Worm (Caenorhabditis elegans) whole organism, early embryonic: Measurements from ENCODE around the gene sdz-11.

Experiments
- B0310.2 ChIP-seq: sonication (generic microtip); optimal IDR thresholded peaks from 2 replicates; lab custom pipeline; 2016; ENCODE audit warnings: mild to moderate bottlenecking, missing genetic modification characterization, missing compliant biosample characterization
- F13C5.2 ChIP-seq: sonication (generic microtip); optimal IDR thresholded peaks from 2 replicates; lab custom pipeline; 2017; ENCODE audit warnings: mild to moderate bottlenecking, missing genetic modification characterization, inconsistent platforms, missing compliant biosample characterization
- aly-1 ChIP-seq: sonication (generic microtip); optimal IDR thresholded peaks from 2 replicates; lab custom pipeline; 2016; ENCODE audit warnings: missing genetic modification characterization, missing compliant biosample characterization
- ama-1 ChIP-seq: fragments of 150-350 bp; optimal IDR thresholded peaks from 2 replicates; lab custom pipeline; 2014
- ceh-13 ChIP-seq: fragments of 200-800 bp; sonication (Bioruptor generic); optimal IDR thresholded peaks from 2 replicates; lab custom pipeline; 2018; ENCODE audit warnings: mild to moderate bottlenecking, missing genetic modification characterization, missing compliant biosample characterization
- ceh-36 ChIP-seq: sonication (generic microtip); optimal IDR thresholded peaks from 2 replicates; lab custom pipeline; 2016; ENCODE audit warnings: missing genetic modification characterization, inconsistent platforms, missing compliant biosample characterization
- ets-7 ChIP-seq: sonication (generic microtip); optimal IDR thresholded peaks from 2 replicates; lab custom pipeline; 2016; ENCODE audit warnings: missing genotype, missing genetic modification characterization, missing compliant biosample characterization
- flt-1 ChIP-seq: fragments of 200-800 bp; sonication (Bioruptor generic); IDR thresholded peaks from 2 replicates; pipeline ENCODE4 v1.3.6; 2022; ENCODE audit warnings: missing genetic modification characterization, missing compliant biosample characterization
- hmbx-1 ChIP-seq: sonication (generic microtip); optimal IDR thresholded peaks from 2 replicates; lab custom pipeline; 2016; ENCODE audit warnings: mild to moderate bottlenecking, missing genetic modification characterization, missing compliant biosample characterization
- hmg-4 ChIP-seq: fragments of 200-800 bp; sonication (Bioruptor generic); optimal IDR thresholded peaks from 2 replicates; lab custom pipeline; 2018; ENCODE audit warnings: mild to moderate bottlenecking, missing genetic modification characterization, missing compliant biosample characterization
- hnd-1 ChIP-seq: sonication (generic microtip); optimal IDR thresholded peaks from 2 replicates; lab custom pipeline; 2016; ENCODE audit warnings: missing genetic modification characterization, missing compliant biosample characterization
- pes-1 ChIP-seq: fragments of 200-800 bp; sonication (Bioruptor generic); IDR thresholded peaks from 2 replicates; pipeline ENCODE4 v1.3.6; 2022; ENCODE audit warnings: missing genetic modification reagents, missing genetic modification characterization, missing compliant biosample characterization
- scrt-1 ChIP-seq: fragments of 200-800 bp; sonication (Bioruptor generic); IDR thresholded peaks from 2 replicates; pipeline ENCODE4 v1.3.6; 2022; ENCODE audit warnings: missing genetic modification characterization, missing compliant biosample characterization
- sea-1 ChIP-seq: fragments of 200-800 bp; sonication (Bioruptor generic); conservative IDR thresholded peaks from 2 replicates; pipeline ENCODE4 v1.3.6; 2022; ENCODE audit warnings: missing genetic modification characterization, missing compliant biosample characterization
- tbx-11 ChIP-seq: fragments of 200-800 bp; sonication (Bioruptor generic); IDR thresholded peaks from 2 replicates; pipeline ENCODE4 v1.3.6; 2022; ENCODE audit warnings: missing genetic modification characterization, missing compliant biosample characterization
- tbx-37 ChIP-seq: fragments of 200-800 bp; sonication (Bioruptor generic); conservative IDR thresholded peaks from 2 replicates; pipeline ENCODE4 v1.3.6; 2022; ENCODE audit warnings: missing genetic modification reagents, missing genetic modification characterization, missing compliant biosample characterization
- tra-4 ChIP-seq: sonication (generic microtip); optimal IDR thresholded peaks from 2 replicates; lab custom pipeline; 2017; ENCODE audit warnings: missing genetic modification characterization, missing compliant biosample characterization

sdz-11 gene

DNA sequence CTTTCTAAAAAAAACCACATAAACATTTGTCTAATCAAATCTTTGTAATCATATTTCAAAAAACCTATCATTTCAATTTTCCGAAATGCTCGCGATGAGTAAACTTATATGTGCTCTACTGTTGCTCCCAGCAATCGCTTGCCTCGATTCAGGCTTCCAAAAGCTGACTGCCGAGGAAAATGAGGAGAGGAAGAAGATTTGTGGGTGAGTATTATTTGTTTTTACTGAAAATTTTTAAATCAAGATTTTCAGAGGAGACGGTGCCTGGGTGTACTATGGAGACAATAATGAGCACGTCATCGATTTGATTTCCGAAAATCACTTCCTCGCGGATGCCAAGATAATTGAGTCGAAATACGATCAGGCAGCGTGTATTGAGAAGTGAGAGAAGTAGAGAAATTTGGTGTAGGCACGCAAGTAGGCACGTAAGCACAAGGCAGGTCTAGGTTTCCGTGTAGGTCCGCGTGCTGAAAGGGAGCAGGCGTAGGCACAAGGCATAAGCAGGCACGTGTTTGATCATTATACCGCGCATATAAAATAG lies 27.8 kb downstream of the sdz-11 start, which contains the start of gene C46E10.1:
Gene C46E10.1, plus strand, starts transcription at position 51 of the 541 bp plus-strand sequence.
- TF ChIP-seq sea-1 (GFP tag; lab: Robert Waterston, UW) (no peak), tra-4 (no peak), flt-1 (no peak), B0310.2 (tag; lab: Kevin White, UChicago) (no peak), hnd-1 (no peak), hmbx-1 (tag; lab: Kevin White, UChicago) (no peak), tbx-11 (GFP tag; lab: Robert Waterston, UW) (no peak), pes-1 (no peak), scrt-1 (GFP tag; lab: Robert Waterston, UW) (no peak), F13C5.2 (tag; lab: Kevin White, UChicago) (no peak), aly-1 (tag; lab: Kevin White, UChicago) (no peak), tbx-37 (no peak), hmg-4 (GFP tag; lab: Kevin White, UChicago) (no peak), ama-1 (no peak), ceh-36 (tag; lab: Kevin White, UChicago) (no peak)

DNA sequence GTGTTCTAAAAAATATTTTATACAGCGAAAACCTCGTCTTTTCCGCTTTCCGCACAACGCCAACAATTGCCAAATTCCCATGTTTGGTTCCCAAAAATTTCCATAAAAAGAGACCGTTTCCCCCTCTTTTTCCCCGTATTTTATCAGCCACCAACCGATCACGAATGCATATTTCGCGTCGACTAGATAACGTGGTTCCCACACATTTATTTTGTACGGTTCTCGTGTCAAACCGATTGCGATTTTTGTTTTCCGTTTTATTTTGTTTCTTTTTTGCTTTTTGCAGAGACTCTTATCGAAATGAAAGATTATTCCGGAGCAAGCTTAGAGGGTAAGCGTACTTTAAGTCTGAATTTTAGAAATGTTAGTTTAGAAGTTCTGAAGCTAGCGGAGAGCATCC lies 31.1 kb downstream of the sdz-11 start, which contains the start of gene C46E10.3:
Gene C46E10.3, plus strand, starts transcription at position 301 of the 400 bp plus-strand sequence.
- TF ChIP-seq hmg-4 (GFP tag; lab: Kevin White, UChicago), result no peak
- TF ChIP-seq hmbx-1 (tag; lab: Kevin White, UChicago), result no peak
- TF ChIP-seq tbx-37, result no peak
- TF ChIP-seq B0310.2 (tag; lab: Kevin White, UChicago), result no peak
- TF ChIP-seq scrt-1 (GFP tag; lab: Robert Waterston, UW), result no peak
- TF ChIP-seq hnd-1, result no peak
- TF ChIP-seq flt-1, result no peak
- no peak for TF ChIP-seq ama-1
- TF ChIP-seq tra-4, result no peak
- no peak for TF ChIP-seq aly-1 (tag; lab: Kevin White, UChicago)
- no peak for TF ChIP-seq sea-1 (GFP tag; lab: Robert Waterston, UW)
- no peak for TF ChIP-seq ceh-36 (tag; lab: Kevin White, UChicago)
- no peak for TF ChIP-seq pes-1
- TF ChIP-seq ets-7 (tag; lab: Kevin White, UChicago), result no peak
- no peak for TF ChIP-seq ceh-13 (GFP tag; lab: Kevin White, UChicago)
- no peak for TF ChIP-seq tbx-11 (GFP tag; lab: Robert Waterston, UW)
- no peak for TF ChIP-seq F13C5.2 (tag; lab: Kevin White, UChicago)

DNA sequence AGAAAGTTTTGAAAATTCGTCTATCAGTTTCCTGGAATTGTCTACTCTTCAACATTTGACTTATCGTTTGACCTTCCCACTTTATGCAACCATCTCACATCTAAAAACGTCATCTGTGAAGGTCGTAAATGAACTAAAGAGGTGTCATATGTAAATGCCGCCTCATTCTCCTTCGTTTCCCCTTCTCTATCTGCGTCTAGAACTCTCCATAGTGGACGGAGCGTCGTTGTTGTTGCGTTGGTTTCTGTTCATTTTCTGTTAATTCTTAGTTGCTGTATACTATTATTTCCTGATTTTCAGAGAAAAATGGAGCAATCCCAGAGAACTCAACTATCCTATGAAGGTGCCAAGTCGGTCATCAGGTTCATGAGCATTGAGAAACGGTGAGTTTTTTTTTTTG lies 35.1 kb downstream of the sdz-11 start, which contains the start of gene fbxc-52:
Gene fbxc-52, plus strand, starts transcription at position 301 of the 400 bp plus-strand sequence.
- TF ChIP-seq ceh-36 (tag; lab: Kevin White, UChicago) (no peak), aly-1 (tag; lab: Kevin White, UChicago) (no peak), ceh-13 (GFP tag; lab: Kevin White, UChicago) (no peak), hnd-1 (no peak), tbx-37 (no peak), sea-1 (GFP tag; lab: Robert Waterston, UW) (no peak), F13C5.2 (tag; lab: Kevin White, UChicago) (no peak), ets-7 (tag; lab: Kevin White, UChicago) (no peak), hmg-4 (GFP tag; lab: Kevin White, UChicago) (no peak), pes-1 (no peak), tra-4 (no peak), tbx-11 (GFP tag; lab: Robert Waterston, UW) (no peak), scrt-1 (GFP tag; lab: Robert Waterston, UW) (no peak), B0310.2 (tag; lab: Kevin White, UChicago) (no peak), hmbx-1 (tag; lab: Kevin White, UChicago) (no peak), flt-1 (no peak), ama-1 (no peak)

DNA sequence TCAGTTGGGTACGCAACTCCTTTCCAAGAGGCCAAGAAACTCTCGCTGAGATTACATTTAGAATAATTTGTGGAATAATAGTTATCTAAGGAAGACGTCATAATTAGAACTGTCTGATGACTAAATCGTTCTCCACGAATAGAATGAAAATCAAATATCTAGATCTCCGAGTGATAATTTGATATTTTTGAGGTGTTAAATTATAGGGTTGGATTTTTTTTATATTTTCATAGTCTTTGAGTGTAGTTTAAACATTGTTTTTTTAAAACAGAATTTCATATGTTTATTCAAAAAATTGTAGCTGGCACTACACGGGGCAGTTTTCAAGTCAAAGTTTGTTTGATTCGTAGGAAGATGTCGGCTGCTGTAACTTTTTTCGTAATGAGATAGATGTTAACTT lies 35.6 kb downstream of the sdz-11 start, which contains the start of gene srh-99:
Gene srh-99, minus strand, starts transcription at position 101 of the 400 bp plus-strand sequence.
- TF ChIP-seq hnd-1 (no peak), tra-4 (no peak), scrt-1 (GFP tag; lab: Robert Waterston, UW) (no peak)

DNA sequence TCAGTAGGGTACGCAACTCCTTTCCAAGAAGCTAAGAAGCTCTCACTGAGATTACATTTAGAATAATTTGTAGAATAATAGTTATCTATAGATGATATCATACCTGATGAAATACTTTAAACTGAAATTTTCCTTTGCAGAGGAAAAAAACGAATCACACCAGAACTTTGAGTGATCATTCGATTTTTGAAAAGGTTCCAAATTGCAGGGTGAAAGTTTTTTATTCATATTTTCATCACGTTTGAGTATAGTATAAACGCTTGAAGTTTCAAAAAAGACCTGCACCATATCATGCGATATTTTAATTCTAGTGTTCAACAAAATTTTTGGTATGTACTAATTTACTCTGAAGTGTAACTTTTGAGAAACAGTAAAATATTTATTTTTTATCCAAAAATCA lies 37.5 kb downstream of the sdz-11 start, which contains the start of gene srh-100:
Gene srh-100, minus strand, starts transcription at position 101 of the 400 bp plus-strand sequence.
- no peak for TF ChIP-seq tbx-11 (GFP tag; lab: Robert Waterston, UW)
- TF ChIP-seq sea-1 (GFP tag; lab: Robert Waterston, UW), result no peak
- TF ChIP-seq hmbx-1 (tag; lab: Kevin White, UChicago), result no peak
- TF ChIP-seq tbx-37, result no peak
- TF ChIP-seq ets-7 (tag; lab: Kevin White, UChicago), result no peak
- TF ChIP-seq ceh-36 (tag; lab: Kevin White, UChicago), result no peak
- no peak for TF ChIP-seq pes-1
- TF ChIP-seq hnd-1, result no peak
- no peak for TF ChIP-seq tra-4
- no peak for TF ChIP-seq ceh-13 (GFP tag; lab: Kevin White, UChicago)
- TF ChIP-seq scrt-1 (GFP tag; lab: Robert Waterston, UW), result no peak
- TF ChIP-seq B0310.2 (tag; lab: Kevin White, UChicago), result no peak

DNA sequence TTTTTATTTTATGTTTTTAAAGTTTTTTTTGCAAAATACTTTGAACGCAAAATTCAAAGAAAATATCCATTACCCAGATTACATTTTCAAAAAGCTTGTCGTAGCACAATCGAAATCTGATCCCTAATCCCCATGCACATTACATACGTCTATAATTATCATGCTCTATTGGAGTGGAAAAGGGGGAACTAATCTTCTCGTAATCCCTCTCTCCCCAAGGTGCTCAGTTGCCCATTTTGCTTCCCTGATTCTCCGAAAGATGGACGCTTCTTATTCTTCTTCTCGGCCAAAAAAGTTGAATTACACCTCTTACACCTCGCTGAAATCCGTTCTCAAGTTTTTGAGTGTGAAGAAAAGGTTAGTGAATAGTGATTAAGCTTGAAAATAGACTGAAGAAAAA lies 41.0 kb downstream of the sdz-11 start, which contains the start of gene fbxc-53:
Gene fbxc-53, plus strand, starts transcription at position 245 of the 400 bp plus-strand sequence.
- TF ChIP-seq ceh-36 (tag; lab: Kevin White, UChicago) (peak; percentile 51), ets-7 (tag; lab: Kevin White, UChicago) (no peak)

DNA sequence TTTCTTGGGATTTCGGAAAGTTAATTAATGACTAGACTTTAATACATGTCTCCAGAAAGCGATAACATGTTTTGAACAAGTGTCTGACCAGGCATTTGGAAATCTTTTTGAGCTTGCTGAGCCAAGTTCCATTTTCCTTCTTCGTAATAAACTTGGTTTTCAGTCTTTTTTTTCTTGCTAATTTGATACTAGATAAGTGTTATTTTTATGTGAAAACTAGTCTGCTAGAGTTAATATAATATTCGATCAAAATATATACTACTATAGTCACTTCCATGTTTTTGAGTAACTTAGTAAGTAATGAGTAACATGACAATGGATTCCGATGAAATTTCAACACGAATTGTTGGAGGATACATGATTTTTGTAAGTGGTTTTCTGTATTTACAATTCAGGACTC lies 42.8 kb downstream of the sdz-11 start, which contains the start of gene srx-110:
Gene srx-110, plus strand, starts transcription at position 301 of the 400 bp plus-strand sequence.
- TF ChIP-seq ceh-13 (GFP tag; lab: Kevin White, UChicago) (no peak), tbx-11 (GFP tag; lab: Robert Waterston, UW) (no peak), tbx-37 (no peak), pes-1 (no peak), flt-1 (no peak), ets-7 (tag; lab: Kevin White, UChicago) (no peak), sea-1 (GFP tag; lab: Robert Waterston, UW) (no peak), ceh-36 (tag; lab: Kevin White, UChicago) (no peak), tra-4 (no peak), scrt-1 (GFP tag; lab: Robert Waterston, UW) (no peak), F13C5.2 (tag; lab: Kevin White, UChicago) (no peak), hnd-1 (no peak), B0310.2 (tag; lab: Kevin White, UChicago) (no peak), aly-1 (tag; lab: Kevin White, UChicago) (no peak), hmg-4 (GFP tag; lab: Kevin White, UChicago) (no peak), hmbx-1 (tag; lab: Kevin White, UChicago) (no peak), ama-1 (no peak)
